Worm (Caenorhabditis elegans): Measurements from ENCODE around the gene grl-30.

Gene grl-30

DNA sequence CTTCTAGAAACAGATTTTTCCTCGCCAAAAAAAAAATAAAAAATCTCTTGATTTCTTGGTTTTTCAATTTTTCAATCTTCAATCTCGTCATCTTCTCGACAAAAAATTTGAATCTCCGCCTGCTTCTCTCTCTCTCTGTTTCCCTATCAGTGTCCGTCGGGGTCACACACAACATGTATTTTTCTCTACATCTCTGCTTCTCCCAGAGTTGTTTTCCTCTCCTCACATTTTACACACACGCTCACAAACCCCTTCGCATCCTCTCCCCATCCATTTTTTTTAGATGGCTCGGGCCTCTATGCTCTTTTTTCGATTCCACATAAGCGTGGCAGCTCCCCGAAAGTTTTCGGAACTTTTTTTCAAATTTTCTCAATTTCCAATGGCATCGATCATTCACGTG lies 23.7 kb downstream of the grl-30 start (continued):
- TF ChIP-seq snpc-4 (GFP tag; optimal IDR thresholded peaks at IDR 0.05) (no peak), snpc-4 (tag; optimal IDR thresholded peaks at IDR 0.05) (peak in 1 of 4 experiments; percentile 5), lin-54 (GFP tag; optimal IDR thresholded peaks at IDR 0.05) (peak; percentile 11), nhr-90 (tag; optimal IDR thresholded peaks at IDR 0.05) (no peak), lsy-27 (tag; optimal IDR thresholded peaks at IDR 0.05; ENCODE audit: borderline replicate concordance, insufficient read depth) (no peak), somi-1 (GFP tag; optimal IDR thresholded peaks at IDR 0.05) (peak; percentile 31), athp-1 (tag; optimal IDR thresholded peaks at IDR 0.05) (no peak), madf-6 (GFP tag; IDR thresholded peaks at IDR 0.05) (no peak; the same call in 1 of the 2 replicates), dpff-1 (tag; optimal IDR thresholded peaks at IDR 0.05) (no peak), ceh-58 (GFP tag; IDR thresholded peaks at IDR 0.05) (no peak), tbx-9 (tag; optimal IDR thresholded peaks at IDR 0.05; ENCODE audit: borderline replicate concordance) (no peak), hmg-1.2 (GFP tag; IDR thresholded peaks at IDR 0.05) (peak; percentile 51), hlh-26 (GFP tag; conservative IDR thresholded peaks at IDR 0.05) (no peak), lsl-1 (GFP tag; optimal IDR thresholded peaks at IDR 0.05) (no peak), ets-4 (GFP tag; optimal IDR thresholded peaks at IDR 0.05) (no peak), hlh-12 (tag; optimal IDR thresholded peaks at IDR 0.05) (no peak), repo-1 (tag; optimal IDR thresholded peaks at IDR 0.05) (no peak), lin-40 (tag; optimal IDR thresholded peaks at IDR 0.05) (no peak), snpc-1.1 (tag; optimal IDR thresholded peaks at IDR 0.05; ENCODE audit: insufficient read depth) (no peak), zfh-2 (GFP tag; conservative IDR thresholded peaks at IDR 0.05) (no peak; the same call in 1 of the 2 replicates), mes-4 (tag; optimal IDR thresholded peaks at IDR 0.05) (no peak), C17E4.6 (GFP tag; IDR thresholded peaks at IDR 0.05) (no peak), ZK185.1 (tag; optimal IDR thresholded peaks at IDR 0.05; ENCODE audit: poor library complexity, severe bottlenecking) (no peak), nhr-120 (GFP tag; IDR thresholded peaks at IDR 0.05) (no peak), akir-1 (GFP tag; optimal IDR thresholded peaks at IDR 0.05) (no peak), ztf-18 (tag; optimal IDR thresholded peaks at IDR 0.05) (no peak)

DNA sequence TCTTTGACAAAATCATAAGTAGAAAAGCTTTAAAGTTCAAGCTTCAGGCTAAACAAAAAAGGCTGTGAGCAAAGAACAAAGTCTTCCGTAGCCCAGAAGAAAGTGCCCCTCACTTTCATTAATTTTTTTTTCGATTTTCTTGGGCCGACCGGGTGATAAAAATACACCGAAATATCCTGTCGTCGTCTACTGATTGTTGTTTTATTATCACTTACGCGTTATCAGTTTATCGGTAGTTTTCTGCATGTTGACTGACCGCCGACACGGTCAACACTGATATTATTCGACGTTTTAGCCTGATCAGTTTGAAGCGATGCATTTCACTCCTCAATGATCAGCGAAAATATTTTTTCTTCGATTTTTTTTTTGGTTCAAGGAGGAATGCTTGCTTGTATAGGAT lies 24.3 kb downstream of the grl-30 start:
- 0 out of 2 replicates have a peak, but pooled peaks have one; percentile 9 for TF ChIP-seq madf-3 (GFP tag; IDR thresholded peaks at IDR 0.05)
- TF ChIP-seq ceh-40 (GFP tag; IDR thresholded peaks at IDR 0.05): no peak
- peak; percentile 23; the same call in 1 of the 2 replicates for TF ChIP-seq Y56A3A.18 (GFP tag; IDR thresholded peaks at IDR 0.05)

DNA sequence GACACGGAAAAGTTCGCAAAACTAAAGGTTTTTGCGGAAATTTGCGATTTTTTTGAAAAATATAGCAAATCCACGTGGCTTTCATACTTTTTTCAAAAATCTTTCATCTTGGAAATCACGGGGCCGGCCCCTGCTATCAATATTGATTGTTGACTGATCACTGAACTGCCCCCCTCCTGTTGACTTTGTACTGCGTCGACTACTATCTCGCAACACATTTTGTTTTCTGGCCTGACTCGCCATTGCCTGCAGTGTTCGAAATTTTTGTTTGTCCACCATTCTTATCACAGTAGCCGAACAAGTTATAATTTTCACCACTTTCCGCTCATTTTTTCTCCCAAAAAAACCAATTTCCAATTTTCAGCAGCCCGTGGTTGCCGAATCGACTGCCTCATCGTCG lies 24.9 kb downstream of the grl-30 start:
- TF ChIP-seq ceh-91 (GFP tag; IDR thresholded peaks at IDR 0.05): no peak
- peak; percentile 2 for TF ChIP-seq attf-5 (GFP tag; optimal IDR thresholded peaks at IDR 0.05)

DNA sequence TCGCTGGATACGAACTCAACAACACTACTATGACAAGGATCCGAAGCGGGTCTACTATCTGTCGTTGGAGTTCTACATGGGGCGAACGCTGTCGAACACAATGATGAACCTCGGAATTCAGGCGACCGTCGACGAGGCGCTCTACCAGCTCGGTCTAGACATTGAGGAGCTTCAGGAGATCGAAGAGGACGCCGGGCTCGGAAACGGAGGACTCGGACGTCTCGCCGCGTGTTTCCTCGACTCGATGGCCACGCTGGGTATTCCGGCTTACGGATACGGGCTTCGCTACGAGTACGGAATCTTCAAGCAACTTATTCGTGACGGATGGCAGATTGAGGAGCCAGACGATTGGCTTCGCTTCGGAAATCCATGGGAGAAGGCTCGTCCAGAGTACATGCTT lies 25.6 kb downstream of the grl-30 start:
- TF ChIP-seq mcd-1 (GFP tag; IDR thresholded peaks at IDR 0.05) (no peak), K11D2.4 (GFP tag; IDR thresholded peaks at IDR 0.05) (no peak), hsf-1 (GFP tag; IDR thresholded peaks at IDR 0.05) (no peak), ceh-40 (GFP tag; IDR thresholded peaks at IDR 0.05) (no peak), tlf-1 (GFP tag; optimal IDR thresholded peaks at IDR 0.05) (no peak), egl-18 (GFP tag; IDR thresholded peaks at IDR 0.05) (no peak), lin-54 (GFP tag; optimal IDR thresholded peaks at IDR 0.05) (no peak), F57C9.4 (tag; optimal IDR thresholded peaks at IDR 0.05) (no peak), zfh-2 (GFP tag; conservative IDR thresholded peaks at IDR 0.05) (peak; percentile 65), gei-17 (GFP tag; optimal IDR thresholded peaks at IDR 0.05) (no peak), hlh-12 (tag; optimal IDR thresholded peaks at IDR 0.05) (no peak), egl-44 (GFP tag; IDR thresholded peaks at IDR 0.05) (no peak), ceh-27 (GFP tag; optimal IDR thresholded peaks at IDR 0.05) (no peak), egrh-3 (GFP tag; IDR thresholded peaks at IDR 0.05) (peak; percentile 6; the same call in 1 of the 2 replicates), ceh-58 (GFP tag; IDR thresholded peaks at IDR 0.05) (no peak), lin-40 (tag; optimal IDR thresholded peaks at IDR 0.05) (no peak), lag-1 (GFP tag; IDR thresholded peaks at IDR 0.05) (0 out of 2 replicates have a peak, but pooled peaks have one; percentile 5)
